Fruit fly (Drosophila melanogaster): ENCODE data around the gene CG43294.

The CG43294 gene

dm6 chr3L:11927287-11927743 is 30.8 kb upstream of the CG43294 start, which contains the start of gene byn:
byn (plus strand) TSS chr3L:11927693.
- TF ChIP-seq CG15336 (GFP tag; IDR thresholded peaks at IDR 0.05) (no peak), Eip93F (GFP tag; optimal IDR thresholded peaks at IDR 0.05) (no peak), eg (GFP tag; IDR thresholded peaks at IDR 0.05) (0 out of 3 replicates have a peak, but pooled peaks have one; percentile 11), ss (GFP tag; optimal IDR thresholded peaks at IDR 0.05) (peak in 1 of 2 experiments; percentile 42)

dm6 chr3L:11931619-11932018 is 26.5 kb upstream of the CG43294 start:
- peak; percentile 50 for TF ChIP-seq svp (GFP tag)
- no peak for TF ChIP-seq Hr4 (GFP tag; optimal IDR thresholded peaks at IDR 0.05)

dm6 chr3L:11937270-11937669 is 20.8 kb upstream of the CG43294 start:
- no peak for TF ChIP-seq fd59A (GFP tag; optimal IDR thresholded peaks at IDR 0.05)
- TF ChIP-seq CG6808 (GFP tag; optimal IDR thresholded peaks at IDR 0.05), result no peak
- TF ChIP-seq Sox14 (GFP tag; optimal IDR thresholded peaks at IDR 0.05), result no peak
- TF ChIP-seq Smox (GFP tag; optimal IDR thresholded peaks at IDR 0.05), result no peak
- no peak for TF ChIP-seq ss (GFP tag; optimal IDR thresholded peaks at IDR 0.05)
- no peak for TF ChIP-seq CG8319 (GFP tag; optimal IDR thresholded peaks at IDR 0.05)
- TF ChIP-seq pdm3 (GFP tag; optimal IDR thresholded peaks at IDR 0.05), result no peak
- no peak for TF ChIP-seq OdsH (GFP tag; optimal IDR thresholded peaks at IDR 0.05)

dm6 chr3L:11938716-11939115 is 19.4 kb upstream of the CG43294 start, which contains the start of gene CG44837:
CG44837 (minus strand) TSS chr3L:11938872.
- no peak for TF ChIP-seq Eip75B (GFP tag; optimal IDR thresholded peaks at IDR 0.05)
- TF ChIP-seq CG32006 (GFP tag; optimal IDR thresholded peaks at IDR 0.05), result no peak
- TF ChIP-seq Hr4 (GFP tag; optimal IDR thresholded peaks at IDR 0.05), result no peak
- TF ChIP-seq CG9139 (GFP tag; optimal IDR thresholded peaks at IDR 0.05), result no peak
- no peak for TF ChIP-seq eg (GFP tag; IDR thresholded peaks at IDR 0.05)

dm6 chr3L:11941612-11942011 is 16.5 kb upstream of the CG43294 start, which contains the start of gene Rpt4R:
Rpt4R (plus strand) TSS chr3L:11941912.
- TF ChIP-seq fkh (GFP tag; optimal IDR thresholded peaks at IDR 0.05) (no peak), Sox14 (GFP tag; optimal IDR thresholded peaks at IDR 0.05) (no peak)

- no peak for TF ChIP-seq CG8119 (GFP tag; IDR thresholded peaks at IDR 0.05)
- no peak for TF ChIP-seq CG31627 (GFP tag; optimal IDR thresholded peaks at IDR 0.05)
- TF ChIP-seq CG8632 (GFP tag; optimal IDR thresholded peaks at IDR 0.05), result no peak
- TF ChIP-seq CG11902 (GFP tag; optimal IDR thresholded peaks at IDR 0.05), result no peak
- no peak for TF ChIP-seq net (GFP tag; optimal IDR thresholded peaks at IDR 0.05)
- no peak for TF ChIP-seq ss (GFP tag; optimal IDR thresholded peaks at IDR 0.05)
- no peak for TF ChIP-seq CG3032 (tag; optimal IDR thresholded peaks at IDR 0.05)
- TF ChIP-seq Eip78C (GFP tag), result no peak
- TF ChIP-seq Ets21C (GFP tag; optimal IDR thresholded peaks at IDR 0.05), result no peak
- no peak for TF ChIP-seq Hr4 (GFP tag; optimal IDR thresholded peaks at IDR 0.05)
- no peak for TF ChIP-seq Lpt (GFP tag; optimal IDR thresholded peaks at IDR 0.05)
- no peak for TF ChIP-seq Hr38 (GFP tag; optimal IDR thresholded peaks at IDR 0.05)
- TF ChIP-seq fd85E (GFP tag; optimal IDR thresholded peaks at IDR 0.05), result no peak
- no peak for TF ChIP-seq Ets96B (tag; optimal IDR thresholded peaks at IDR 0.05)
- no peak for TF ChIP-seq Gug (GFP tag; IDR thresholded peaks at IDR 0.05)
Measured at dm6 chr3L:11944752-11945151, 13.3 kb upstream of the CG43294 start, which contains the start of gene CG5883. CG5883 (minus strand) TSS chr3L:11944852.

dm6 chr3L:11947357-11947756 is 10.7 kb upstream of the CG43294 start, which contains the start of gene CG7252:
CG7252 (plus strand) TSS chr3L:11947675.
- TF ChIP-seq Lpt (GFP tag; optimal IDR thresholded peaks at IDR 0.05) (no peak), Hr4 (GFP tag; optimal IDR thresholded peaks at IDR 0.05) (no peak), OdsH (GFP tag; optimal IDR thresholded peaks at IDR 0.05) (no peak), CG10669 (GFP tag; optimal IDR thresholded peaks at IDR 0.05) (no peak), CG31627 (GFP tag; optimal IDR thresholded peaks at IDR 0.05) (no peak), CG7368 (GFP tag; optimal IDR thresholded peaks at IDR 0.05) (no peak), CG11902 (GFP tag; optimal IDR thresholded peaks at IDR 0.05) (no peak), svp (GFP tag) (no peak), dsx (GFP tag; optimal IDR thresholded peaks at IDR 0.05; ENCODE audit: poor library complexity, severe bottlenecking) (no peak), cyc (GFP tag; optimal IDR thresholded peaks at IDR 0.05) (no peak)
